Worm (Caenorhabditis elegans) whole organism, midembryonic: ENCODE measurements around the gene erfa-1.

Experiments
- T22C8.4 ChIP-seq: fragments of 200-800 bp; sonication (Bioruptor generic); IDR thresholded peaks from 2 replicates; pipeline ENCODE4 v1.3.6; 2022; ENCODE audit warnings: missing genetic modification characterization, missing compliant biosample characterization
- cog-1 ChIP-seq: sonication (generic microtip); optimal IDR thresholded peaks from 2 replicates; lab custom pipeline; 2016; ENCODE audit warnings: missing genetic modification characterization, missing compliant biosample characterization
- flt-1 ChIP-seq: fragments of 200-800 bp; sonication (Bioruptor generic); IDR thresholded peaks from 2 replicates; pipeline ENCODE4 v1.3.6; 2022; ENCODE audit warnings: missing genetic modification characterization, missing compliant biosample characterization
- klf-2 ChIP-seq: fragments of 200-800 bp; sonication (Bioruptor generic); conservative IDR thresholded peaks from 2 replicates; pipeline ENCODE4 v1.3.6; 2022; ENCODE audit warnings: missing genetic modification reagents, missing genetic modification characterization, missing compliant biosample characterization
- med-1 ChIP-seq: sonication (generic microtip); optimal IDR thresholded peaks from 2 replicates; lab custom pipeline; 2017; ENCODE audit warnings: missing genetic modification characterization, mild to moderate bottlenecking, missing compliant biosample characterization, antibody characterized with exemption, missing genetic modification reagents; ENCODE audit not compliant: insufficient read depth
- ref-1 ChIP-seq: fragments of 200-800 bp; sonication (Bioruptor generic); conservative IDR thresholded peaks from 2 replicates; pipeline ENCODE4 v1.3.6; 2022; ENCODE audit warnings: missing genetic modification reagents, missing genetic modification characterization, missing compliant biosample characterization
- tab-1 ChIP-seq: fragments of 200-800 bp; sonication (Bioruptor generic); IDR thresholded peaks from 2 replicates; pipeline ENCODE4 v1.3.6; 2022; ENCODE audit warnings: missing genetic modification characterization, missing compliant biosample characterization
- ztf-23 ChIP-seq: fragments of 200-800 bp; sonication (Bioruptor generic); IDR thresholded peaks from 2 replicates; pipeline ENCODE4 v1.3.6; 2022; ENCODE audit warnings: missing genetic modification reagents, missing genetic modification characterization, missing compliant biosample characterization
- ztf-29 ChIP-seq: fragments of 200-800 bp; sonication (Bioruptor generic); IDR thresholded peaks from 2 replicates; pipeline ENCODE4 v1.3.6; 2022; ENCODE audit warnings: missing genetic modification reagents, missing genetic modification characterization, missing compliant biosample characterization

The erfa-1 gene

DNA sequence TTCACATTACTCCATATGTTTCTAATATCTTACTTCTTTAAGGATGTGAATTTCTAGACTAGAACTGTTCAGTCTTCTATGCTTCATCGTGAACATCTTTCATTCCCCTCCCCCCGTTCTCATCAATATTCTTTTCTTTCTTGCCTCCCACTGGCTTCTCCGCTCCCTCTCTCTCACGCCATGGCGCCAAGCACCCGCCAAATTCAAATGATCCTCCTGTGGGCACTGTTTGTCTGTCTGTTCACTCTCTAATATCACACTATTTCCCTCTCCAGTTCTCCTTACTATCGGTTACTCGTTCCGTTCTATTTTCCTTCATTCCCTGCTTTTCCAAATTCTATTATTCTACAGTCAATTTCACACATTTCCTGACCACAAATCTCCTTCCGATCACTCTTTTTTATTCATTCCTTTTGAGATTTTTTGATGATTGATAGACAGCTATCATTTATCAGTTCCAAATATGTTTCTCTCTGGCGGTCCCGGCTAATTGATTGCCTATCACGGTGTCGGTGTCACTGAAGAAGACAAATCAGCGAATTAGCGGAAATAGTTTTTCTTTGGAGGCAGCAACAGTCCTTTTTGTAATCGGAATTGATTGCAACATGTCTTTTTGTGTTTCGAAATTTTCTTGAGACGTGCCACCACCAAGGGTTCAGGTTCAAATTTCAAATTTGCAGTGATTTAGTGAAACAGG is 24.5 kb downstream of the erfa-1 start:
- TF ChIP-seq tab-1 (GFP tag; lab: Robert Waterston, UW) (no peak), T22C8.4 (GFP tag; lab: Robert Waterston, UW) (no peak), flt-1 (GFP tag; lab: Robert Waterston, UW) (no peak), cog-1 (tag; lab: Kevin White, UChicago) (no peak), ztf-23 (GFP tag; lab: Robert Waterston, UW) (no peak), med-1 (GFP tag; lab: Kevin White, UChicago) (no peak), ref-1 (GFP tag; lab: Robert Waterston, UW) (no peak)

DNA sequence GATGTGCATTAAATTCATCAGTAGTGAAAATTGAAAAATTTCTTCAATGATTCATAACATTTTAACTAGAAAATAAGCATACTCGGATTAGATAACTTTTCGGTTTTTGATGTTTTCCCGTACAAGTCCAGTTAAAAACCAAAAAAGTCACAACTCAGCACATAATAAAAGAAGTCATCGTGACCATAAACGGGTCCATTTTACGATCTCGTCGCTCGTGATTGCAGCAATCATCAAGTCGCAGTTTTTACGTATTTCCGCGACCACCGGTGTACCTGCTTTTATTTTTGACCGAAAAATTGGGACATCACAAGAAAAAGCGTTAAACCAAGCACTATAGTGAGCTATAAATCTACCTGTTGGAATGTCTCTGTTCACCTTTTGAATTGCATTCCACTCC is 27.3 kb downstream of the erfa-1 start:
- TF ChIP-seq med-1 (GFP tag; lab: Kevin White, UChicago) (no peak), ref-1 (GFP tag; lab: Robert Waterston, UW) (no peak), T22C8.4 (GFP tag; lab: Robert Waterston, UW) (no peak), tab-1 (GFP tag; lab: Robert Waterston, UW) (no peak), ztf-29 (GFP tag; lab: Robert Waterston, UW) (no peak), klf-2 (no peak), ztf-23 (GFP tag; lab: Robert Waterston, UW) (no peak), flt-1 (GFP tag; lab: Robert Waterston, UW) (no peak), cog-1 (tag; lab: Kevin White, UChicago) (no peak)

DNA sequence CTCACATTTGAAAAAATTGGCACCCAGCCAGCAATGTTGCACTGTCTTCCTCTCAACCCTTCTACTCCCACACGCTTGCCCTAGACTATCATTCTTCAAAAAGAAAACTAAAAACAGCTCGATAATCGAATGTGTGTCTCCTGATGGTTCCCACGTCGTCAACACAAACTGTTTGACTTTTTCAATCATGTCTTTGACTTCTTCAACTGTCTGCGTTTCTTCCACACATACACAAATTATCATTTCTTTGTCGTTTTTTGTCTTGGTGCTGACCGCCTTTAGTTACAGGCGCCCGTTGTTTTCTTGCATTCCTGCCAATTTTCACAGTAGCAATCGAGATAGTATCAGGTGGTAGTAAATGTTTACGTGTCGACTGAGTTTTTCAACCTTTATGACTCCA is 28.7 kb downstream of the erfa-1 start:
- TF ChIP-seq klf-2 (no peak), ztf-23 (GFP tag; lab: Robert Waterston, UW) (no peak), cog-1 (tag; lab: Kevin White, UChicago) (no peak), ztf-29 (GFP tag; lab: Robert Waterston, UW) (no peak), tab-1 (GFP tag; lab: Robert Waterston, UW) (no peak), T22C8.4 (GFP tag; lab: Robert Waterston, UW) (no peak), med-1 (GFP tag; lab: Kevin White, UChicago) (no peak), ref-1 (GFP tag; lab: Robert Waterston, UW) (no peak), flt-1 (GFP tag; lab: Robert Waterston, UW) (no peak)

DNA sequence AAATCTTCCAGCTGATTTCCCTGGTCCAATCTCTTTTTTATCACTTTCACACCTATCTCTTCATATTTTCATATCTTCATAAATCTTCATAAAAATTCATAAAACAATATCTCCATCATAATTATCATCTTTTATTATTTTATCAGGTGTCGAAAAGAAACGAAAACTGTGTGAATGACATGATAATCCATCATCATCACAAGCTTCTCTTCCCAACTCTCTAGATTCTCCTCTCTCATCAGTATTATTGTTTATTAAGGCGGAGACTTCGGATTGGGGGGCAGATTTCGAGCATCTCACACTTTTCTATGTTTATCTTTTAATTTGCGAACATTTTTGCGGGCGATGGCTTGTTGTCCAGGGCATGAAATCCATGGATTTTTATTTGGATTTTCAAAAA is 30.3 kb downstream of the erfa-1 start:
- TF ChIP-seq T22C8.4 (GFP tag; lab: Robert Waterston, UW), result no peak
- no peak for TF ChIP-seq ref-1 (GFP tag; lab: Robert Waterston, UW)
- no peak for TF ChIP-seq ztf-23 (GFP tag; lab: Robert Waterston, UW)
- no peak for TF ChIP-seq flt-1 (GFP tag; lab: Robert Waterston, UW)
- no peak for TF ChIP-seq tab-1 (GFP tag; lab: Robert Waterston, UW)
- TF ChIP-seq med-1 (GFP tag; lab: Kevin White, UChicago), result no peak
- no peak for TF ChIP-seq klf-2
- TF ChIP-seq ztf-29 (GFP tag; lab: Robert Waterston, UW), result no peak
- no peak for TF ChIP-seq cog-1 (tag; lab: Kevin White, UChicago)

DNA sequence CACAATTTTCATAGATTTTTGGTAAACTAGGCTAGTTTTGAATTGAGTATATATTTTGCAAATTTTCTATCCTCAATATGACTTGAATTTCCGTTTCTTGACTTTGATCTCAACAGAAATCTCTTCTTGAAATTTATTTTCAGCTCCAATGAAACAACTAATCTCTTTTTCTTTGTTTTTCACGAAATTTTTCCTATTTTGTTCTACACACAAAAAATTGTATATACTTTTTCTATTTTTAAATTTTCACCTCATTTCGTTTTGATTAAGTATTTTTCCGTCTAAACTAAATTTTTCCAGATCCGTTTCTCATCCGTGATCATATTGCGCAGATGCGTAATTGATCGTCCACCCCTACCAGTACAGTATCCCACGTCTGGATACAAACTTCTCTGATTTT is 30.8 kb downstream of the erfa-1 start, which contains the start of gene unc-83:
Gene unc-83, plus strand, starts transcription at position 301 of the 400 bp plus-strand sequence.
- no peak for TF ChIP-seq flt-1 (GFP tag; lab: Robert Waterston, UW)
- no peak for TF ChIP-seq tab-1 (GFP tag; lab: Robert Waterston, UW)
- no peak for TF ChIP-seq ref-1 (GFP tag; lab: Robert Waterston, UW)
- no peak for TF ChIP-seq cog-1 (tag; lab: Kevin White, UChicago)
- TF ChIP-seq T22C8.4 (GFP tag; lab: Robert Waterston, UW), result no peak
- TF ChIP-seq klf-2, result no peak
- TF ChIP-seq ztf-23 (GFP tag; lab: Robert Waterston, UW), result no peak
- TF ChIP-seq med-1 (GFP tag; lab: Kevin White, UChicago), result no peak
- TF ChIP-seq ztf-29 (GFP tag; lab: Robert Waterston, UW), result no peak

DNA sequence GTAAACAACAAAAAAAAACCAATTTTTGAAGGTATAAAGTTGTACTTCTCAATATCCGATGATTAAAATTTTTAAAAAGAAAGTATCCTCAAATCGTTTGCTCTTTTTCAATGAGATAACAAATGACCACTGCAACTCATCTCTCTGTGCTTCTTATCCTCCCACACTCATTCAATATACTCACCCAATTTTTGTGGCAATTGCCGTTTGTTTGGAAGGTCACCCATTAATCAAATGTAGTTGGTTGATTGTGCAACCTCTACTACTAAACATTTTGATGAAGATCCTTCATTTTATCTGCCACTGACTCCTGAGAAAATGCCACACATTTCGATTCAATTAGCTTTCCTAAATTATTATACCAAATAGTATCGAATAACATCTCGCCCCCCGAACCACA is 33.7 kb downstream of the erfa-1 start:
- TF ChIP-seq tab-1 (GFP tag; lab: Robert Waterston, UW) (no peak), flt-1 (GFP tag; lab: Robert Waterston, UW) (no peak), ref-1 (GFP tag; lab: Robert Waterston, UW) (no peak), ztf-23 (GFP tag; lab: Robert Waterston, UW) (no peak), cog-1 (tag; lab: Kevin White, UChicago) (no peak), ztf-29 (GFP tag; lab: Robert Waterston, UW) (no peak), klf-2 (no peak), T22C8.4 (GFP tag; lab: Robert Waterston, UW) (no peak), med-1 (GFP tag; lab: Kevin White, UChicago) (no peak)

DNA sequence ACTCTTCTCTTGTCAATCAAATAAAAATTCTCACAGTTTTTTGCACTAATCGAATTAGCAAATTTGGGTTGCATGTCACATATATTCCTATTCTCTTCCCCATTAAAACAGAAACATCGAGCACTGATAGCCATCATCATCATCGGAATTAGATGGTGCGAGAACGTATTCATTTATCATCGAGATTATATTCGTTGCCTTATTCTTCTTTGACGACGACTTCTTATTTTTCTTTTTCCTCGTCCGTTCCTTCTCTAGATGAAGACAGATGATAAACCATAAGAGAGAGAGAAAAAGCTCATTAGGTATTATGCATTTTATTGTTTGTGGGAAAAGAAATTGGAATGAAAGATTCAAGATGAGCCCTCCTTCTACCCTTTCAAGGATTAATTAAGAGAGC is 37.3 kb downstream of the erfa-1 start:
- TF ChIP-seq ref-1 (GFP tag; lab: Robert Waterston, UW) (no peak), tab-1 (GFP tag; lab: Robert Waterston, UW) (no peak)

DNA sequence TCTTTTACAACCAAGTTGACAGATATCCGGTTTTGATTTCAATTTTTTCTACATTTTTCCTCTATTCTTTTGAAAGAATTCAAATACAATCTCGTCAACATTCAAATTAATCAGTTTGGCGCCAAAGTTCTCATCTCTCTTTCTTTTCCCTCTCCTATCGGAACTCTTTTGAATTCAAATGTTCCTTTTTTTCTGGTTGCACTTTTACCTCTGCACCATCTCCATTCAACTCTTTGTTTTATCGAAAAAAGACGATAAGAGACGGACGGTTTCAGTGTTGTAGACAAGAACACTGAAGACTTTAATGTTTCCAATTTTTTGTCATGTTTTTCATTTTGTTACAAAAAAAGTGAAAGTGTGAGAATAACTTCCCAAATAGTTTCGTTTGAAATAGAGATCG is 42.1 kb downstream of the erfa-1 start:
- TF ChIP-seq ztf-29 (GFP tag; lab: Robert Waterston, UW) (no peak), cog-1 (tag; lab: Kevin White, UChicago) (no peak), T22C8.4 (GFP tag; lab: Robert Waterston, UW) (no peak), tab-1 (GFP tag; lab: Robert Waterston, UW) (no peak), flt-1 (GFP tag; lab: Robert Waterston, UW) (no peak), ztf-23 (GFP tag; lab: Robert Waterston, UW) (no peak), med-1 (GFP tag; lab: Kevin White, UChicago) (no peak), ref-1 (GFP tag; lab: Robert Waterston, UW) (no peak), klf-2 (no peak)

DNA sequence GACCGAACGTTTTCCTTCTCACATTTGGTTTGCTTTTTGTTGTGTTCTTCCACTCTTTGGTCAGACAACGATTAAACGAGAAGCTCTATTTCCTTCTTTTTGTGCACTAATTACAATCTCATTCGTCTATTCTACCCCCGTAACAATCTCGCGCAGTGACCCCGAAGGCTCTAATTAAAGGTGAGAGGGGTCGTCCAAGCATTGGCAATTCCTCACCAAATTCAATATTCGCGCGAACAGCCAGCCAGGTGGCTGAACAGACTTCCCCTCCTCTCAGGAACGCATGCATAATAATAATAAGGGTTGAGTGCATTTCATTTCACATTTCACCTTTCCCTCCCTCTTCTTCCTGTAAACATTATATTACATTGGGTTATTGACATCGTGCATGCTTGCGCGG is 51.2 kb downstream of the erfa-1 start:
- TF ChIP-seq ref-1 (GFP tag; lab: Robert Waterston, UW) (no peak), cog-1 (tag; lab: Kevin White, UChicago) (peak; percentile 12)
